Worm (Caenorhabditis elegans) whole organism, late embryonic: ENCODE data around the gene gem-4.

Experiments used
- C38D4.7 ChIP-seq: fragments of 200-800 bp; sonication (Bioruptor generic); optimal IDR thresholded peaks from 2 replicates; lab custom pipeline; 2018; ENCODE audit warnings: mild to moderate bottlenecking, missing genetic modification characterization, moderate library complexity, missing compliant biosample characterization
- K09A11.1 ChIP-seq: sonication (generic microtip); optimal IDR thresholded peaks from 2 replicates; lab custom pipeline; 2017; ENCODE audit warnings: antibody characterized with exemption, mild to moderate bottlenecking, missing genetic modification characterization, missing compliant biosample characterization; ENCODE audit not compliant: insufficient read depth
- ama-1 ChIP-seq: fragments of 150-350 bp; optimal IDR thresholded peaks from 2 replicates; lab custom pipeline; 2014
- ceh-48 ChIP-seq: sonication (generic microtip); optimal IDR thresholded peaks from 2 replicates; lab custom pipeline; 2016; ENCODE audit warnings: missing genetic modification characterization, inconsistent platforms, missing compliant biosample characterization
- fkh-10 ChIP-seq: fragments of 150-350 bp; optimal IDR thresholded peaks from 2 replicates; lab custom pipeline; 2014; ENCODE audit warnings: missing biosample characterization, missing genetic modification reagents, missing genetic modification characterization
- pag-3 ChIP-seq: sonication (generic microtip); optimal IDR thresholded peaks from 2 replicates; lab custom pipeline; 2016; ENCODE audit warnings: missing compliant biosample characterization, missing genetic modification characterization, borderline replicate concordance
- pat-9 ChIP-seq: fragments of 200-800 bp; sonication (Bioruptor generic); optimal IDR thresholded peaks from 2 replicates; lab custom pipeline; 2018; ENCODE audit warnings: mild to moderate bottlenecking, missing genetic modification characterization, moderate library complexity, missing compliant biosample characterization
- pqm-1 ChIP-seq: sonication (generic microtip); optimal IDR thresholded peaks from 2 replicates; lab custom pipeline; 2016; ENCODE audit warnings: missing genetic modification characterization, missing compliant biosample characterization

DNA sequence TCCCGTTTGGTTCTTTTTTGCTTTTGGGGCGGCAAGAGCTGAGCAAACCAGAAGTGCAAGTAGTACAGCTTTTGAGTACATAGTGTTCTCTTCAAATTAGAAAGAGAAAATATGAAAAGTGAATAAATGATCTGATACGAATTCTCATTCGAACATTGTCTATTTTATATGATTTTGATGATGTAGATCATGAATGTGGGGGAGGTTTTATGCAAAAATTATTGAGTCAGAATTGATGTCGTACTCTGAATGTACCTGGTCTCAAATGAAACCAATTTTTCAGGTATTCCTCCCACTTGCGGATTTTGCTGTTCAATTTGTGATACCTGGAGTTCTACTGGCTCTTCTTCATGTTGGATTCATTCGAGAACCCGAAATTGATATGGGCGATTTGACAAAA, 5.2 kb upstream of the gem-4 start, which contains the start of gene K01A6.4:
- TF ChIP-seq ama-1 (lab: Kevin White, UChicago) (no peak), ceh-48 (tag; lab: Kevin White, UChicago) (no peak), K09A11.1 (tag; lab: Kevin White, UChicago) (no peak), pag-3 (tag; lab: Kevin White, UChicago) (no peak), fkh-10 (GFP tag; lab: Kevin White, UChicago) (no peak), C38D4.7 (GFP tag; lab: Kevin White, UChicago) (no peak), pqm-1 (no peak), pat-9 (no peak)
